Worm (Caenorhabditis elegans) whole organism, young adult: Measurements from ENCODE around the gene F42C5.9.

Experiments
- F57A8.1 ChIP-seq: fragments of 200-800 bp; sonication (Bioruptor generic); optimal IDR thresholded peaks from 2 replicates; lab custom pipeline; 2018; ENCODE audit warnings: mild to moderate bottlenecking, missing genetic modification characterization, moderate library complexity, missing compliant biosample characterization
- lin-35 ChIP-seq, 3 experiments: fragments of 150-350 bp in 2 of 3; sonication (generic microtip) in 1 of 3; optimal IDR thresholded peaks; 2 replicates each; lab custom pipeline; 2014 to 2018; ENCODE audit warnings: missing biosample characterization in 3 of 3, missing genetic modification characterization in 3 of 3, missing genetic modification reagents in 3 of 3
- repo-1 ChIP-seq: sonication (generic microtip); optimal IDR thresholded peaks from 2 replicates; lab custom pipeline; 2017; ENCODE audit warnings: mild to moderate bottlenecking, missing genetic modification characterization, missing compliant biosample characterization

DNA sequence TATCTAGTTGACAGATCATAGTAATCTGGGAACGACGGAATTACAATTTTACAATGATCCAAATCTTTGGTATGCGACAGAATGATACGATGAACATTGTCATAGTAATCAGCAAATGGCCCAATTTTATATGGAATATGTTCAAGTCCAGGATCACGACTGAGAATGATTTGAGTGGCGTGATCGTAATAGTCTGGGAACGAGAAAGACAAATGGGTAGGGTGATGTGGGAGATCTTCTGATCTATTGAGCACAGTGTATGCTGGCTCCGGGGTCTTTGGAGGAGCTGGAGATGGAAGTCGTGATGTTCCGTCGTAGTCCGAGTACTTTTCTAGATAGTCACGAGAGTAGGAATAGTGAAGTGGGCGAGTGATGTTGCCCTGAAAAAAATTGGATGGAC lies 7.0 kb upstream of the F42C5.9 start:
- TF ChIP-seq lin-35 (GFP tag; optimal IDR thresholded peaks at IDR 0.05; lab: Kevin White, UChicago) (no peak), F57A8.1 (no peak), repo-1 (no peak)
